Worm (Caenorhabditis elegans): Measurements from ENCODE around the gene tni-1.

ce11 chrX:11387723-11388330, 10.6 kb upstream of the tni-1 start:
- TF ChIP-seq egl-27 (tag; optimal IDR thresholded peaks at IDR 0.05): no peak
- TF ChIP-seq ZK546.5 (tag; optimal IDR thresholded peaks at IDR 0.05): no peak
- TF ChIP-seq nhr-28 (tag; optimal IDR thresholded peaks at IDR 0.05): no peak
- no peak for TF ChIP-seq ceh-9 (tag; optimal IDR thresholded peaks at IDR 0.05)
- no peak for TF ChIP-seq unc-39 (tag; optimal IDR thresholded peaks at IDR 0.05)
- no peak for TF ChIP-seq mdl-1 (tag; optimal IDR thresholded peaks at IDR 0.05)
- no peak for TF ChIP-seq R02D3.7 (tag; optimal IDR thresholded peaks at IDR 0.05)
- TF ChIP-seq zag-1 (tag; optimal IDR thresholded peaks at IDR 0.05): no peak
- no peak for TF ChIP-seq snpc-4 (tag; optimal IDR thresholded peaks at IDR 0.05)
- TF ChIP-seq aly-2 (tag; optimal IDR thresholded peaks at IDR 0.05): no peak
- TF ChIP-seq nhr-76 (tag; optimal IDR thresholded peaks at IDR 0.05): no peak

Data from whole organism, L3 larva.